Worm (Caenorhabditis elegans) whole organism, young adult: ENCODE measurements around the gene F17C11.26.

Experiments
- ZK185.1 ChIP-seq: sonication (generic microtip); optimal IDR thresholded peaks from 2 replicates; lab custom pipeline; 2016; ENCODE audit warnings: mild to moderate bottlenecking, missing genetic modification characterization, missing compliant biosample characterization; ENCODE audit not compliant: poor library complexity, severe bottlenecking
- ama-1 ChIP-seq, 3 experiments: fragments of 150-350 bp in 1 of 3; sonication (generic microtip) in 2 of 3; optimal IDR thresholded peaks; 2 replicates each; lab custom pipeline; 2014 to 2018; ENCODE audit warnings: missing biosample characterization in 2 of 3, missing genetic modification characterization in 2 of 3, missing genetic modification reagents in 2 of 3
- efl-1 ChIP-seq: fragments of 150-350 bp; optimal IDR thresholded peaks from 2 replicates; lab custom pipeline; 2014; ENCODE audit warnings: missing biosample characterization, missing genetic modification reagents, missing genetic modification characterization
- hmg-1.2 ChIP-seq: fragments of 200-800 bp; sonication (Bioruptor generic); IDR thresholded peaks from 2 replicates; pipeline ENCODE4 v1.3.6; 2022; ENCODE audit warnings: missing genetic modification reagents, missing genetic modification characterization, missing compliant biosample characterization
- let-607 ChIP-seq, 2 experiments: fragments of 200-800 bp in 1 of 2; sonication (Bioruptor generic) in 1 of 2; sonication (generic microtip) in 1 of 2; optimal IDR thresholded peaks; 2 replicates each; lab custom pipeline; 2016 to 2018; ENCODE audit warnings: mild to moderate bottlenecking in 2 of 2, missing compliant biosample characterization in 2 of 2, missing genetic modification characterization in 2 of 2, moderate library complexity in 2 of 2, missing genotype in 1 of 2
- nfya-1 ChIP-seq: sonication (generic microtip); optimal IDR thresholded peaks from 2 replicates; lab custom pipeline; 2017; ENCODE audit warnings: antibody characterized with exemption, missing compliant biosample characterization, missing genetic modification characterization, borderline replicate concordance; ENCODE audit not compliant: insufficient read depth
- nfya-2 ChIP-seq: fragments of 200-800 bp; sonication (Bioruptor generic); IDR thresholded peaks from 2 replicates; pipeline ENCODE4 v1.3.6; 2022; ENCODE audit warnings: missing genetic modification reagents, missing genetic modification characterization, missing compliant biosample characterization

ce11 chrV:10975091-10975490 is 33.8 kb downstream of the F17C11.26 start:
- TF ChIP-seq ZK185.1 (no peak), ama-1 (optimal IDR thresholded peaks at IDR 0.05; lab: Kevin White, UChicago) (no peak), ama-1 (GFP tag; optimal IDR thresholded peaks at IDR 0.05; lab: Kevin White, UChicago) (no peak), let-607 (tag; optimal IDR thresholded peaks at IDR 0.05; lab: Kevin White, UChicago) (no peak), nfya-2 (GFP tag; lab: Robert Waterston, UW) (no peak), efl-1 (GFP tag; lab: Kevin White, UChicago) (no peak), nfya-1 (tag; lab: Kevin White, UChicago) (no peak), hmg-1.2 (no peak)
